Worm (Caenorhabditis elegans): ENCODE results near the gene F58G6.3.

Gene F58G6.3

DNA sequence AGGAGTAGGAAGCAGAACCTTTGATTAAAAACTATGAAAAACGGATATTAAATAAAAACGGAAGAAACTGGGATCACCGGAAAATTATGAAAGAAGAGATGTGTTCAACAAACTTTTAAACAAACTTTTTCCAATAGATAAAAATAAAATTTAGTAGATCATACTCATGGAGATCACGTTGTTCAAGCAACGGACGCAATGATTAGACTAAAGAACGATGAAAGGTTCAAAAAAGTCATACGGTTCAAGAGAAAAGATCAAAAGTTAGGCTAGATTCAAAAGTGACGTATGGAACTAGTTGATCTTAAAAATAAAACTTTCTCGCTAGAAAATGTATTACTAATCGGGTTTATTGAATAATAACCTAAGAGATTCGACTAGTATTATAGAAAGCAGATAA lies 21.2 kb upstream of the F58G6.3 start:
- TF ChIP-seq sma-9 (GFP tag; optimal IDR thresholded peaks at IDR 0.05) (peak; percentile 58), sma-9 (tag; optimal IDR thresholded peaks at IDR 0.05) (no peak), blmp-1 (tag; optimal IDR thresholded peaks at IDR 0.05; ENCODE audit: insufficient read depth) (peak; percentile 40), peb-1 (tag; optimal IDR thresholded peaks at IDR 0.05) (no peak), alr-1 (tag; optimal IDR thresholded peaks at IDR 0.05) (no peak), R02D3.7 (tag; optimal IDR thresholded peaks at IDR 0.05) (no peak), unc-55 (GFP tag; optimal IDR thresholded peaks at IDR 0.05) (no peak), nhr-21 (tag; optimal IDR thresholded peaks at IDR 0.05) (peak; percentile 28)

DNA sequence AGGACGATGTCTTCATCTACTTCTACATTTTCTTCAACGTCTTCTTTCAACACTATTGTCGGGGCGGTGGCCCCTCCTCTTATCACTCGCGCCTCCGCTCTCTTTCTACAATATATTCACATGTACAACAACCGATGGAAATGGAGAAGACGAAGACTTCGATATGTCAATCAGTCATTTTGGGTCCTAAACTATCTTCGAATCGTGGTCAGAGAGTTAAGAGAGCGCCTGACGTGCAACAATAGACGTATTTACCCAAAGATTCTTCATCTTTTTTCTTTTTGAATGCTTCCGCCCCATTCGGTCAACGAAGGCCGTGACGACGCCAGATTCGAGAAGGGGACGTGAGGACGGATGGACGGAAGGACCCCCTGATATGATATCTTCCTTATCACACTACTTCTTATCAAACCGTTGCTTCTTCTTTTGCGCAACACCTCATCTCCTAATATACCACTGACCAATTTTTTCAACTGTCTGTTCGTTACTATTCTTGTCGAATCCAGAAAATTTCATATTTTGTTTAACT lies 20.3 kb upstream of the F58G6.3 start:
- TF ChIP-seq nhr-25 (tag; optimal IDR thresholded peaks at IDR 0.05): peak; percentile 4
- no peak for TF ChIP-seq nhr-6 (tag; optimal IDR thresholded peaks at IDR 0.05)
- TF ChIP-seq sma-3 (GFP tag; optimal IDR thresholded peaks at IDR 0.05): peak; percentile 15
- TF ChIP-seq sma-9 (GFP tag; optimal IDR thresholded peaks at IDR 0.05): peak; percentile 53
- TF ChIP-seq sma-9 (tag; optimal IDR thresholded peaks at IDR 0.05): no peak

DNA sequence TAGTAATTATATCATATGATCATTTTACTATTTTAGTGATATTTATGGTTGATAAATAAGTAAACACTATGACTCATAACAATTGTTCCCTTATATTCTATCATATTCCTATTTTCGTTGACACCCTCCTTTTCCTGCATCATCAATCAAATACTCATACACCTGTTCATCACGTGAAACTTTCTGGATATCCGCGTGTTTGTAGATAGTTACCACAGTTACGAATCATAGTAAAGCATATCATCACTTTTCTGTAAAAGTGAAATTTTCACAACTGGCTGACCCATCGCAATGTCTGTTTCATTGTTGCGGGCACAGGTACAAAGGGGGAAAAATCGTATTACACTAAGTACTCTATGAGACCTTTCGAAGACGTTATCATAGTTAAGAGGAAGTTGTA lies 19.4 kb upstream of the F58G6.3 start:
- TF ChIP-seq nhr-10 (tag; optimal IDR thresholded peaks at IDR 0.05) (no peak), ZK546.5 (tag; optimal IDR thresholded peaks at IDR 0.05) (no peak), ceh-82 (tag; optimal IDR thresholded peaks at IDR 0.05) (no peak), lin-11 (tag; optimal IDR thresholded peaks at IDR 0.05) (no peak), nhr-12 (tag; optimal IDR thresholded peaks at IDR 0.05) (no peak), blmp-1 (tag; optimal IDR thresholded peaks at IDR 0.05; ENCODE audit: insufficient read depth) (peak; percentile 54), mdl-1 (tag; optimal IDR thresholded peaks at IDR 0.05) (no peak), sma-3 (GFP tag; optimal IDR thresholded peaks at IDR 0.05) (peak; percentile 62), sma-9 (GFP tag; optimal IDR thresholded peaks at IDR 0.05) (no peak), sma-9 (tag; optimal IDR thresholded peaks at IDR 0.05) (no peak), unc-62 (GFP tag; optimal IDR thresholded peaks at IDR 0.05) (no peak), ceh-16 (tag; optimal IDR thresholded peaks at IDR 0.05) (no peak), egl-27 (tag; optimal IDR thresholded peaks at IDR 0.05) (no peak)

DNA sequence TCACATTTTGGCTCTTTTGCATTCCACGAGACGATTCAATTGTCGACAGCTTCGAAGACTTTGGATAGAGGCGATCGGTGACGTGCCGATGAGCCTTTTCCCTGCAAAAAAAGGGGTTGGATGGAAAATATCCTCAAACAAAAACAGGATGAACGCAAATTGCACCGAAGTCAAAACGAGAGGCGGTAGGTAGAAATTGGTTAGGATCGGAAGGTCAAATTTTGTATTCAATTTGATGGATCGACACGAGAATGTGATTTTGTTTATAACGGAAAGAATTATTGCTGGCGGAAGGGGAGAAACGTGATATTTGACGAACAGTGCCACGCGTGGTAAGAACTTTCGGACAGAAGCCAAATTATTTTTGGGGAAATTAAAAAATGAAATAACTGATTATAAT lies 18.5 kb upstream of the F58G6.3 start, which contains the start of gene mca-1:
mca-1 (minus strand) TSS at position 101 of the 400 bp plus-strand sequence.
- TF ChIP-seq nhr-23 (tag; optimal IDR thresholded peaks at IDR 0.05): no peak
- TF ChIP-seq blmp-1 (tag; optimal IDR thresholded peaks at IDR 0.05; ENCODE audit: insufficient read depth): no peak
- TF ChIP-seq ztf-11 (tag; optimal IDR thresholded peaks at IDR 0.05): no peak
- no peak for TF ChIP-seq nhr-25 (tag; optimal IDR thresholded peaks at IDR 0.05)

ce11 chrIV:9641925-9642324 lies 11.4 kb upstream of the F58G6.3 start, which contains the start of gene del-2:
TSS of gene del-2 (minus strand) at chrIV:9642025.
- TF ChIP-seq nhr-129 (tag; optimal IDR thresholded peaks at IDR 0.05) (no peak), ZK546.5 (tag; optimal IDR thresholded peaks at IDR 0.05) (no peak), elt-1 (tag; optimal IDR thresholded peaks at IDR 0.05) (no peak), unc-39 (tag; optimal IDR thresholded peaks at IDR 0.05) (no peak), blmp-1 (tag; optimal IDR thresholded peaks at IDR 0.05; ENCODE audit: insufficient read depth) (no peak), skn-1 (tag; optimal IDR thresholded peaks at IDR 0.05) (no peak), dmd-4 (tag; optimal IDR thresholded peaks at IDR 0.05) (no peak), alr-1 (tag; optimal IDR thresholded peaks at IDR 0.05) (no peak), mab-5 (tag; optimal IDR thresholded peaks at IDR 0.05) (no peak), lin-11 (tag; optimal IDR thresholded peaks at IDR 0.05) (no peak), ztf-11 (tag; optimal IDR thresholded peaks at IDR 0.05) (no peak), mdl-1 (tag; optimal IDR thresholded peaks at IDR 0.05) (no peak), ceh-82 (tag; optimal IDR thresholded peaks at IDR 0.05) (no peak), nhr-237 (tag; optimal IDR thresholded peaks at IDR 0.05) (no peak), ztf-1 (GFP tag; conservative IDR thresholded peaks at IDR 0.05) (no peak), lsy-2 (tag; optimal IDR thresholded peaks at IDR 0.05) (no peak), R02D3.7 (tag; optimal IDR thresholded peaks at IDR 0.05) (no peak), elt-3 (tag; optimal IDR thresholded peaks at IDR 0.05) (no peak)

ce11 chrIV:9643188-9643587 lies 10.1 kb upstream of the F58G6.3 start, which contains the start of gene degl-2:
TSS of gene degl-2 (plus strand) at chrIV:9643488.
- no peak for TF ChIP-seq unc-55 (GFP tag; optimal IDR thresholded peaks at IDR 0.05)
- TF ChIP-seq elt-3 (tag; optimal IDR thresholded peaks at IDR 0.05): no peak
- no peak for TF ChIP-seq ZK546.5 (tag; optimal IDR thresholded peaks at IDR 0.05)
- TF ChIP-seq nhr-21 (tag; optimal IDR thresholded peaks at IDR 0.05): no peak
- no peak for TF ChIP-seq nhr-11 (tag; optimal IDR thresholded peaks at IDR 0.05)
- no peak for TF ChIP-seq sem-4 (tag; optimal IDR thresholded peaks at IDR 0.05)
- TF ChIP-seq dmd-4 (tag; optimal IDR thresholded peaks at IDR 0.05): no peak
- no peak for TF ChIP-seq nhr-237 (tag; optimal IDR thresholded peaks at IDR 0.05)
- TF ChIP-seq ama-1 (optimal IDR thresholded peaks at IDR 0.05): no peak
- no peak for TF ChIP-seq egl-27 (tag; optimal IDR thresholded peaks at IDR 0.05)
- TF ChIP-seq zag-1 (tag; optimal IDR thresholded peaks at IDR 0.05): no peak
- TF ChIP-seq sma-9 (GFP tag; optimal IDR thresholded peaks at IDR 0.05): no peak
- TF ChIP-seq sma-9 (tag; optimal IDR thresholded peaks at IDR 0.05): no peak
- no peak for TF ChIP-seq R02D3.7 (tag; optimal IDR thresholded peaks at IDR 0.05)
- TF ChIP-seq lin-39 (tag; optimal IDR thresholded peaks at IDR 0.05): no peak
- TF ChIP-seq peb-1 (tag; optimal IDR thresholded peaks at IDR 0.05): no peak

Measured in whole organism, L2 larva.